Fruit fly (Drosophila melanogaster): Measurements from ENCODE around the gene Trp1.

Gene Trp1

dm6 chr2L:9986402-9987350, 22.5 kb upstream of the Trp1 start (continued):
- TF ChIP-seq CG11723 (GFP tag; optimal IDR thresholded peaks at IDR 0.05), result no peak
- no peak for TF ChIP-seq inv (GFP tag; IDR thresholded peaks at IDR 0.05; ENCODE audit: partially characterized antibody)
- peak; percentile 72 for TF ChIP-seq fd96Cb (tag; optimal IDR thresholded peaks at IDR 0.05)
- no peak for TF ChIP-seq CG10431 (GFP tag; optimal IDR thresholded peaks at IDR 0.05)
- no peak for TF ChIP-seq CG11695 (GFP tag; IDR thresholded peaks at IDR 0.05)
- TF ChIP-seq cwo (GFP tag; optimal IDR thresholded peaks at IDR 0.05), result no peak
- peak; percentile 26 for TF ChIP-seq lilli (GFP tag; optimal IDR thresholded peaks at IDR 0.05)
- no peak for TF ChIP-seq hbn (GFP tag; IDR thresholded peaks at IDR 0.05; ENCODE audit: partially characterized antibody)
- TF ChIP-seq Aef1 (GFP tag; IDR thresholded peaks at IDR 0.05), result peak; percentile 37; the same call in 1 of the 3 replicates
- peak; percentile 37 for TF ChIP-seq org-1 (GFP tag; optimal IDR thresholded peaks at IDR 0.05)
- TF ChIP-seq mld (GFP tag; IDR thresholded peaks at IDR 0.05; ENCODE audit: partially characterized antibody), result no peak
- no peak for TF ChIP-seq BEAF-32 (GFP tag; optimal IDR thresholded peaks at IDR 0.05)
- TF ChIP-seq danr (GFP tag; IDR thresholded peaks at IDR 0.05), result 0 out of 2 replicates have a peak, but pooled peaks have one; percentile 21
- no peak for TF ChIP-seq emc (GFP tag; optimal IDR thresholded peaks at IDR 0.05)
- TF ChIP-seq CHES-1-like (GFP tag; optimal IDR thresholded peaks at IDR 0.05), result no peak
- no peak for TF ChIP-seq CG14860 (GFP tag; IDR thresholded peaks at IDR 0.05; ENCODE audit: partially characterized antibody)
- TF ChIP-seq CG17829 (tag; optimal IDR thresholded peaks at IDR 0.05), result peak; percentile 65
- TF ChIP-seq zf30C (GFP tag; optimal IDR thresholded peaks at IDR 0.05), result no peak
- TF ChIP-seq Med (GFP tag), result peak; percentile 92
- TF ChIP-seq slp2 (GFP tag; optimal IDR thresholded peaks at IDR 0.05), result peak; percentile 16
- no peak for TF ChIP-seq CG8281 (tag; optimal IDR thresholded peaks at IDR 0.05)
- no peak for TF ChIP-seq ab (GFP tag; optimal IDR thresholded peaks at IDR 0.05)
- no peak for TF ChIP-seq da (GFP tag; optimal IDR thresholded peaks at IDR 0.05)
- 0 out of 2 replicates have a peak, but pooled peaks have one; percentile 4 for TF ChIP-seq CG43689 (GFP tag; IDR thresholded peaks at IDR 0.05)
- no peak for TF ChIP-seq Dbx (GFP tag; IDR thresholded peaks at IDR 0.05)
- peak; percentile 79 to 83 for TF ChIP-seq bsh (GFP tag; optimal IDR thresholded peaks at IDR 0.05)
- TF ChIP-seq CG2678 (tag; optimal IDR thresholded peaks at IDR 0.05), result no peak
- TF ChIP-seq twi (tag; optimal IDR thresholded peaks at IDR 0.05), result no peak
- TF ChIP-seq YL-1 (GFP tag; optimal IDR thresholded peaks at IDR 0.05), result no peak
- TF ChIP-seq insv (GFP tag; optimal IDR thresholded peaks at IDR 0.05), result no peak
- no peak for TF ChIP-seq maf-S (GFP tag; optimal IDR thresholded peaks at IDR 0.05)
- no peak for TF ChIP-seq Bdp1 (GFP tag; optimal IDR thresholded peaks at IDR 0.05)
- no peak for TF ChIP-seq crol (GFP tag; IDR thresholded peaks at IDR 0.05)
- peak; percentile 68 for TF ChIP-seq CG18262 (tag; optimal IDR thresholded peaks at IDR 0.05)
- no peak for TF ChIP-seq her (GFP tag; optimal IDR thresholded peaks at IDR 0.05)
- TF ChIP-seq CG14441 (GFP tag; IDR thresholded peaks at IDR 0.05), result peak; percentile 64
- no peak for TF ChIP-seq GATAe (GFP tag; conservative IDR thresholded peaks at IDR 0.05)
- no peak for TF ChIP-seq CG17186 (GFP tag; optimal IDR thresholded peaks at IDR 0.05)
- TF ChIP-seq CG6689 (GFP tag; IDR thresholded peaks at IDR 0.05), result peak; percentile 67
- no peak for TF ChIP-seq CG6791 (GFP tag; IDR thresholded peaks at IDR 0.05; ENCODE audit: partially characterized antibody)
- TF ChIP-seq CG10147 (GFP tag; optimal IDR thresholded peaks at IDR 0.05), result no peak
- TF ChIP-seq Nf-YC (tag; optimal IDR thresholded peaks at IDR 0.05), result no peak
- TF ChIP-seq hkb (optimal IDR thresholded peaks at IDR 0.05), result no peak
- peak; percentile 63 for TF ChIP-seq hkb (GFP tag; IDR thresholded peaks at IDR 0.05)
- TF ChIP-seq CG3726 (GFP tag; IDR thresholded peaks at IDR 0.05), result peak; percentile 57; the same call in 1 of the 3 replicates
- no peak for TF ChIP-seq Camta (GFP tag; optimal IDR thresholded peaks at IDR 0.05)
- TF ChIP-seq tio (GFP tag; optimal IDR thresholded peaks at IDR 0.05), result no peak
- no peak for TF ChIP-seq BtbVII (GFP tag; optimal IDR thresholded peaks at IDR 0.05)
